Worm (Caenorhabditis elegans): ENCODE measurements around the gene ZC395.4.

ce11 chrIII:5221820-5222219 lies 48.1 kb upstream of the ZC395.4 start:
- TF ChIP-seq zip-8 (tag; optimal IDR thresholded peaks at IDR 0.05) (no peak), elt-1 (tag; optimal IDR thresholded peaks at IDR 0.05; ENCODE audit: borderline replicate concordance, insufficient read depth) (no peak), ztf-11 (tag; optimal IDR thresholded peaks at IDR 0.05) (no peak), sptf-1 (tag; optimal IDR thresholded peaks at IDR 0.05) (no peak), nhr-28 (tag; optimal IDR thresholded peaks at IDR 0.05) (no peak), snpc-4 (tag; optimal IDR thresholded peaks at IDR 0.05) (no peak), unc-39 (tag; optimal IDR thresholded peaks at IDR 0.05) (no peak), pha-4 (tag; optimal IDR thresholded peaks at IDR 0.05) (no peak), nhr-237 (tag; optimal IDR thresholded peaks at IDR 0.05) (no peak)

All from whole organism, mixed stage, embryonic.